Fruit fly (Drosophila melanogaster): Measurements from ENCODE around the gene bap.

The bap gene

DNA sequence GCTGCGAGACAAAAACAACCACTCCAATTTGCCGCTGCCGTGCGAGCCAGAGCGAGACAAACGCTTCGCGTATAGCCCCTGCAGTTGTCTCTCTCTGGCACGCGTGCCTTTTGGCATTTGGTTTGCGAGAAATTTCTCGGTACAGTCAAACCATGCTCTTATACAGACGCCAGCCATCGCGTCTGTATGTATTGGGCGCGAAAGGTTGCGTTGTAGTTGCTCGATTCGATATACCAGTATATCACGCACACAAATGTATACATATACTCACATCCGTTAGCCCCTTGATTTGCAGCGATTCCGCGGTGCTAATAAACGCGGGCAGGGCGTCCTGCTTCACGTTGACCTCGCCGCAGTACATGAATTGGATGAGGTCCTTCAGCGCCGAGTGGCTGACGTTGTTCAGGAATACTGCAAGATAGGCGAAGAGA is 12.3 kb upstream of the bap start (continued):
- TF ChIP-seq ap (GFP tag; IDR thresholded peaks at IDR 0.05) (no peak), CG30020 (tag; optimal IDR thresholded peaks at IDR 0.05) (peak; percentile 3), Hr78 (GFP tag; optimal IDR thresholded peaks at IDR 0.05) (no peak), CG12942 (GFP tag; optimal IDR thresholded peaks at IDR 0.05) (no peak), NC2α (GFP tag; optimal IDR thresholded peaks at IDR 0.05) (no peak), Hr39 (optimal IDR thresholded peaks at IDR 0.05) (no peak), ab (GFP tag; optimal IDR thresholded peaks at IDR 0.05) (no peak), Dip2 (GFP tag; IDR thresholded peaks at IDR 0.05) (no peak), CG15514 (GFP tag; optimal IDR thresholded peaks at IDR 0.05) (peak; percentile 57), phol (tag; optimal IDR thresholded peaks at IDR 0.05) (no peak), GATAe (GFP tag; conservative IDR thresholded peaks at IDR 0.05) (no peak), Trl (optimal IDR thresholded peaks at IDR 0.05) (peak in 1 of 2 experiments; percentile 33), Trl (GFP tag; optimal IDR thresholded peaks at IDR 0.05) (no peak), Hand (GFP tag; optimal IDR thresholded peaks at IDR 0.05) (peak; percentile 49), CG6854 (GFP tag; optimal IDR thresholded peaks at IDR 0.05) (peak; percentile 47), pho (GFP tag; optimal IDR thresholded peaks at IDR 0.05) (no peak), fd96Cb (tag; optimal IDR thresholded peaks at IDR 0.05) (no peak), Pdp1 (GFP tag; optimal IDR thresholded peaks at IDR 0.05) (peak in 1 of 2 experiments; percentile 26), Kr (GFP tag; optimal IDR thresholded peaks at IDR 0.05) (no peak), CG30431 (GFP tag; optimal IDR thresholded peaks at IDR 0.05) (no peak), Ssrp (tag; optimal IDR thresholded peaks at IDR 0.05) (no peak), CG13894 (tag; optimal IDR thresholded peaks at IDR 0.05) (peak; percentile 79), kni (GFP tag; optimal IDR thresholded peaks at IDR 0.05) (peak; percentile 19), Bgb (GFP tag; IDR thresholded peaks at IDR 0.05; ENCODE audit: partially characterized antibody) (peak; percentile 66), CG32532 (GFP tag; IDR thresholded peaks at IDR 0.05) (peak; percentile 54; the same call in 1 of the 2 replicates), gfzf (GFP tag; optimal IDR thresholded peaks at IDR 0.05) (no peak), CG17328 (GFP tag; IDR thresholded peaks at IDR 0.05) (peak; percentile 42; the same call in 1 of the 2 replicates), CrebB (tag; optimal IDR thresholded peaks at IDR 0.05) (peak; percentile 24), CG7556 (GFP tag; optimal IDR thresholded peaks at IDR 0.05) (no peak), knrl (GFP tag; IDR thresholded peaks at IDR 0.05; ENCODE audit: partially characterized antibody) (no peak; the same call in 2 of the 3 replicates), CG8388 (GFP tag; optimal IDR thresholded peaks at IDR 0.05) (no peak), insv (GFP tag; optimal IDR thresholded peaks at IDR 0.05) (no peak), CG15073 (GFP tag; optimal IDR thresholded peaks at IDR 0.05) (no peak), CG15479 (GFP tag; optimal IDR thresholded peaks at IDR 0.05) (peak; percentile 75), unc-4 (GFP tag; IDR thresholded peaks at IDR 0.05; ENCODE audit: partially characterized antibody) (no peak; the same call in none of the 2 replicates), Dll (GFP tag; IDR thresholded peaks at IDR 0.05; ENCODE audit: partially characterized antibody) (peak; percentile 14; the same call in 1 of the 4 replicates), run (tag; optimal IDR thresholded peaks at IDR 0.05) (no peak), ato (GFP tag; IDR thresholded peaks at IDR 0.05; ENCODE audit: partially characterized antibody) (peak; percentile 72), wek (GFP tag; optimal IDR thresholded peaks at IDR 0.05) (peak; percentile 59), sna (GFP tag; IDR thresholded peaks at IDR 0.05; ENCODE audit: partially characterized antibody) (peak; percentile 59), Bteb2 (GFP tag; optimal IDR thresholded peaks at IDR 0.05) (no peak), CG8359 (GFP tag; optimal IDR thresholded peaks at IDR 0.05; ENCODE audit: borderline replicate concordance) (no peak), pan (optimal IDR thresholded peaks at IDR 0.05) (no peak), pan (GFP tag; optimal IDR thresholded peaks at IDR 0.05 in 1 of 2, IDR thresholded peaks at IDR 0.05 in 1 of 2) (peak in 1 of 2 experiments; percentile 6), D19A (tag; optimal IDR thresholded peaks at IDR 0.05) (no peak), ERR (GFP tag; optimal IDR thresholded peaks at IDR 0.05) (no peak), D19B (GFP tag; optimal IDR thresholded peaks at IDR 0.05) (no peak), Oaz (GFP tag; IDR thresholded peaks at IDR 0.05) (no peak), CG4282 (GFP tag; optimal IDR thresholded peaks at IDR 0.05) (no peak), Chrac-16 (GFP tag; optimal IDR thresholded peaks at IDR 0.05) (no peak)
